Worm (Caenorhabditis elegans): Measurements from ENCODE around the gene cki-1.

DNA sequence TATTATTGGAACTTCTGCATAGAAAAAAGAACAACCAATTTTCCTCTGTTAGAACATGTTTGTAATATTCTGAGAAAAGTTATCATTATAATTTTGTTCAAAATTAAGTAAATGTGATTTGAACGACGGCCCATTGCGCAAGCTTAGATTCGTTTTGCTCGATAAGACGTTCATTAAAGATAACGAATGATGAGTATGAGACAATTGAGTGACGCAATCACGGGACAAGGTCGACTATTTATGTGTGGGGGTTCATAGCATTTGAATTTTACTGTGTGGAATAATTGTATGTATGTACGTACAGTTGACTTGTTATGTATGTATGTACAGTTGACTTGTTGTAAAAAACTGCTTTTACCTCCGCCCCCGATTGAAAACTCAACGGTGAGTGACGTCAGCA lies 8.3 kb downstream of the cki-1 start:
- TF ChIP-seq nhr-120 (GFP tag; IDR thresholded peaks at IDR 0.05) = no peak
- TF ChIP-seq dpff-1 (tag; optimal IDR thresholded peaks at IDR 0.05) = no peak
- no peak for TF ChIP-seq ztf-6 (GFP tag; IDR thresholded peaks at IDR 0.05)

All from whole organism, young adult.